Worm (Caenorhabditis elegans) whole organism, late embryonic: ENCODE measurements around the gene srbc-34.

Experiments used
- C08G9.2 ChIP-seq: sonication (generic microtip); optimal IDR thresholded peaks from 2 replicates; lab custom pipeline; 2016; ENCODE audit warnings: mild to moderate bottlenecking, missing genetic modification characterization, moderate library complexity, missing compliant biosample characterization
- F13H6.1 ChIP-seq: sonication (generic microtip); optimal IDR thresholded peaks from 2 replicates; lab custom pipeline; 2016; ENCODE audit warnings: missing genetic modification characterization, missing compliant biosample characterization
- Y22D7AL.16 ChIP-seq: sonication (generic microtip); optimal IDR thresholded peaks from 2 replicates; lab custom pipeline; 2016; ENCODE audit warnings: missing genetic modification characterization, missing compliant biosample characterization
- ahr-1 ChIP-seq: sonication (generic microtip); optimal IDR thresholded peaks from 2 replicates; lab custom pipeline; 2016; ENCODE audit warnings: missing genetic modification characterization, missing compliant biosample characterization
- ceh-18 ChIP-seq: sonication (generic microtip); optimal IDR thresholded peaks from 2 replicates; lab custom pipeline; 2016; ENCODE audit warnings: missing genetic modification characterization, missing compliant biosample characterization
- ceh-19 ChIP-seq: fragments of 200-800 bp; sonication (Bioruptor generic); optimal IDR thresholded peaks from 2 replicates; lab custom pipeline; 2018; ENCODE audit warnings: mild to moderate bottlenecking, missing genetic modification characterization, missing compliant biosample characterization
- ceh-34 ChIP-seq: sonication (generic microtip); optimal IDR thresholded peaks from 2 replicates; lab custom pipeline; 2016; ENCODE audit warnings: mild to moderate bottlenecking, missing genetic modification characterization, missing compliant biosample characterization
- ceh-45 ChIP-seq: fragments of 200-800 bp; sonication (Bioruptor generic); IDR thresholded peaks from 2 replicates; pipeline ENCODE4 v1.3.6; 2022; ENCODE audit warnings: missing genetic modification reagents, missing genetic modification characterization, missing compliant biosample characterization
- ceh-48 ChIP-seq: sonication (generic microtip); optimal IDR thresholded peaks from 2 replicates; lab custom pipeline; 2016; ENCODE audit warnings: missing genetic modification characterization, inconsistent platforms, missing compliant biosample characterization
- ceh-9 ChIP-seq: sonication (generic microtip); optimal IDR thresholded peaks from 2 replicates; lab custom pipeline; 2016; ENCODE audit warnings: mild to moderate bottlenecking, missing genetic modification characterization, inconsistent platforms, missing compliant biosample characterization
- dve-1 ChIP-seq: sonication (generic microtip); optimal IDR thresholded peaks from 2 replicates; lab custom pipeline; 2017; ENCODE audit warnings: antibody characterized with exemption, mild to moderate bottlenecking, missing genetic modification characterization, missing compliant biosample characterization
- elt-2 ChIP-seq: sonication (generic microtip); optimal IDR thresholded peaks from 2 replicates; lab custom pipeline; 2016; ENCODE audit warnings: missing genetic modification reagents, missing genetic modification characterization, missing compliant biosample characterization
- eyg-1 ChIP-seq: sonication (generic microtip); optimal IDR thresholded peaks from 2 replicates; lab custom pipeline; 2016; ENCODE audit warnings: missing genotype, missing genetic modification characterization, missing compliant biosample characterization
- fax-1 ChIP-seq: sonication (generic microtip); optimal IDR thresholded peaks from 2 replicates; lab custom pipeline; 2016; ENCODE audit warnings: missing genotype, missing genetic modification characterization, missing compliant biosample characterization
- fkh-10 ChIP-seq: fragments of 150-350 bp; optimal IDR thresholded peaks from 2 replicates; lab custom pipeline; 2014; ENCODE audit warnings: missing biosample characterization, missing genetic modification reagents, missing genetic modification characterization
- hlh-30 ChIP-seq: sonication (generic microtip); optimal IDR thresholded peaks from 2 replicates; lab custom pipeline; 2017; ENCODE audit warnings: antibody characterized with exemption, missing genetic modification characterization, missing compliant biosample characterization; ENCODE audit not compliant: insufficient read depth
- hlh-8 ChIP-seq: sonication (generic microtip); optimal IDR thresholded peaks from 2 replicates; lab custom pipeline; 2016; ENCODE audit warnings: missing genotype, missing genetic modification characterization, missing compliant biosample characterization
- lim-6 ChIP-seq: sonication (generic microtip); optimal IDR thresholded peaks from 2 replicates; lab custom pipeline; 2016; ENCODE audit warnings: missing genetic modification characterization, missing compliant biosample characterization
- lin-11 ChIP-seq: fragments of 200-800 bp; sonication (Bioruptor generic); optimal IDR thresholded peaks from 2 replicates; lab custom pipeline; 2018; ENCODE audit warnings: mild to moderate bottlenecking, missing genetic modification characterization, missing compliant biosample characterization
- madf-2 ChIP-seq: sonication (generic microtip); optimal IDR thresholded peaks from 2 replicates; lab custom pipeline; 2017; ENCODE audit warnings: missing genetic modification characterization, missing compliant biosample characterization
- mec-3 ChIP-seq: sonication (generic microtip); optimal IDR thresholded peaks from 2 replicates; lab custom pipeline; 2016; ENCODE audit warnings: borderline replicate concordance, missing genetic modification characterization, missing compliant biosample characterization
- nhr-11 ChIP-seq: fragments of 150-350 bp; optimal IDR thresholded peaks from 2 replicates; lab custom pipeline; 2014; ENCODE audit warnings: missing biosample characterization, missing genetic modification characterization
- nhr-232 ChIP-seq: sonication (generic microtip); optimal IDR thresholded peaks from 2 replicates; lab custom pipeline; 2016; ENCODE audit warnings: missing genetic modification characterization, missing compliant biosample characterization
- npax-4 ChIP-seq: sonication (generic microtip); optimal IDR thresholded peaks from 2 replicates; lab custom pipeline; 2016; ENCODE audit warnings: missing genetic modification characterization, missing compliant biosample characterization
- odd-2 ChIP-seq: sonication (generic microtip); optimal IDR thresholded peaks from 2 replicates; lab custom pipeline; 2017; ENCODE audit warnings: antibody characterized with exemption, mild to moderate bottlenecking, missing genetic modification characterization, missing compliant biosample characterization
- pat-9 ChIP-seq: fragments of 200-800 bp; sonication (Bioruptor generic); optimal IDR thresholded peaks from 2 replicates; lab custom pipeline; 2018; ENCODE audit warnings: mild to moderate bottlenecking, missing genetic modification characterization, moderate library complexity, missing compliant biosample characterization
- pax-1 ChIP-seq: fragments of 150-350 bp; optimal IDR thresholded peaks from 2 replicates; lab custom pipeline; 2014; ENCODE audit warnings: missing biosample characterization, missing genetic modification characterization
- pha-4 ChIP-seq: fragments of 150-350 bp; optimal IDR thresholded peaks from 2 replicates; lab custom pipeline; 2018; ENCODE audit warnings: missing biosample characterization, missing genetic modification reagents, missing genetic modification characterization
- ref-2 ChIP-seq: sonication (generic microtip); optimal IDR thresholded peaks from 2 replicates; lab custom pipeline; 2016; ENCODE audit warnings: missing genetic modification characterization, missing compliant biosample characterization
- syd-9 ChIP-seq: sonication (generic microtip); optimal IDR thresholded peaks from 2 replicates; lab custom pipeline; 2016; ENCODE audit warnings: mild to moderate bottlenecking, missing genetic modification characterization, moderate library complexity, missing compliant biosample characterization
- ttx-3 ChIP-seq: sonication (generic microtip); optimal IDR thresholded peaks from 2 replicates; lab custom pipeline; 2016; ENCODE audit warnings: missing genetic modification reagents, missing genetic modification characterization, missing compliant biosample characterization
- unc-3 ChIP-seq, 2 experiments: fragments of 200-800 bp in 1 of 2; sonication (Bioruptor generic) in 1 of 2; sonication (generic microtip) in 1 of 2; conservative IDR thresholded peaks in 1 of 2; optimal IDR thresholded peaks in 1 of 2; 2 replicates each; pipeline versions ENCODE4 v1.3.6 to Lab custom; 2016 to 2022; ENCODE audit warnings: missing compliant biosample characterization in 2 of 2, missing genetic modification characterization in 2 of 2, missing genetic modification reagents in 1 of 2
- unc-42 ChIP-seq: sonication (generic microtip); optimal IDR thresholded peaks from 2 replicates; lab custom pipeline; 2016; ENCODE audit warnings: missing genotype, missing genetic modification characterization, missing compliant biosample characterization
- zip-5 ChIP-seq: sonication (generic microtip); optimal IDR thresholded peaks from 2 replicates; lab custom pipeline; 2016; ENCODE audit warnings: missing genetic modification characterization, missing compliant biosample characterization

The srbc-34 gene

DNA sequence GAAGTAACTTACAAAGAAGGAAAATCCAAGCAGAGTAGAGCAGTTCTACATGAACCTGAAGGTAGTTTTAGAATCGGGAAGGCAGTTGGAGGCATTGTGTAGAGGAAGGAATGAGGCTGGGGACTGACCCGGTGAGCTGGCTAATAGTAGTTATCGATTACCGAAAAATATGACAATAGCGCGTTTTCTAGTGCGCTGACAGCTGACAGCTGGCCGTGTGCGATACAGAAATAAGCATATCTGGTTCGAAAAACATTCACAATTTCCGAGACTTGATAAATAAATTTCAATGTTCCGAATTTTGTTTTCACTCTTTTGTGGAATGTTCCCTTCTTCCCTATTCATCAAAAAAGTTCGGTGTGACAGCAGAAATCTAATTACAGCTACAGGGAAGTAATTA lies at the start of gene srbc-34, which contains the start of gene fbxb-59:
TSS of gene srbc-34 (plus strand) at position 233 of the 400 bp plus-strand sequence.
TSS of gene fbxb-59 (minus strand) at position 101 of the 400 bp plus-strand sequence.
- TF ChIP-seq npax-4 (tag; lab: Kevin White, UChicago) = no peak
- no peak for TF ChIP-seq ceh-19
- TF ChIP-seq mec-3 (tag; lab: Kevin White, UChicago) = no peak
- TF ChIP-seq zip-5 (tag; lab: Kevin White, UChicago) = no peak

ce11 chrV:20158223-20158622 lies 47.9 kb upstream of the srbc-34 start, which contains the start of gene F19B2.6:
TSS of gene F19B2.6 (plus strand) at chrV:20158523.
- no peak for TF ChIP-seq hlh-30 (tag; lab: Kevin White, UChicago)
- no peak for TF ChIP-seq ceh-18

DNA sequence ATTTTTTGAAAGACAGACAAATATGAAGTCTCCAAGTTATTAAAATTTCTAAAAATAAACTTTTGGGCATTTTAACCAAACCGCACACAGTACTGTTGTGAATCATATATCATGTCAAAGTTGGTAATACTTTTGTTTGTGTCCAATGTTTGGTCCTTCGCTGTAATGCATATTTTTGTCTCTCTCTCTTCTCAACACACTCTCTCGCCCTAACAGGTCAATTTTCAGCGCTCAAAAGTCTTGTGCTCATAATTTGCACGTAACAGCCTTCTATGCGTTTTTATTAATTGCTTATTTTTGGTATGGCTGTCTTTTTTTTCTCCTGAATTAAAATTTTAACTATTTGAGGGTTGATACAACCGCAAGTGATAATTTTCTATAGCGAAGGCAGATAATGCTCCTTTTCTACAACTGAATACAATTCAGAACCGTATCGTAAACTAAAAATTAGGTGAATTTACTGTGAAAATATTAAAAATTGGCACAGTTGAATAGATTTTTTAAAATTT lies 44.3 kb upstream of the srbc-34 start:
- TF ChIP-seq pat-9 (tag; lab: Kevin White, UChicago) (no peak), hlh-8 (tag; lab: Kevin White, UChicago) (no peak), Y22D7AL.16 (no peak), ceh-18 (no peak), ref-2 (no peak), madf-2 (no peak), pax-1 (tag; lab: Kevin White, UChicago) (no peak), lim-6 (tag; lab: Kevin White, UChicago) (no peak), syd-9 (no peak), unc-42 (no peak), ceh-9 (tag; lab: Kevin White, UChicago) (no peak)
- TF ChIP-seq, all 69 proteins: peak for 0

ce11 chrV:20162290-20163104 lies 43.6 kb upstream of the srbc-34 start:
- TF ChIP-seq fax-1 (tag; lab: Kevin White, UChicago) = no peak
- TF ChIP-seq ttx-3 (tag; lab: Kevin White, UChicago) = no peak

- TF ChIP-seq C08G9.2 (no peak), nhr-11 (no peak), Y22D7AL.16 (no peak), ahr-1 (tag; lab: Kevin White, UChicago) (no peak), dve-1 (no peak), pha-4 (no peak), odd-2 (tag; lab: Kevin White, UChicago) (no peak), ceh-34 (tag; lab: Kevin White, UChicago) (no peak), fkh-10 (no peak), pax-1 (tag; lab: Kevin White, UChicago) (no peak), hlh-8 (tag; lab: Kevin White, UChicago) (no peak), ceh-48 (no peak), nhr-232 (no peak), unc-3 (GFP tag; conservative IDR thresholded peaks at IDR 0.05; lab: Robert Waterston, UW) (no peak), unc-3 (tag; optimal IDR thresholded peaks at IDR 0.05; lab: Kevin White, UChicago) (no peak)
Measured at ce11 chrV:20163105-20163449, 43.0 kb upstream of the srbc-34 start.

DNA sequence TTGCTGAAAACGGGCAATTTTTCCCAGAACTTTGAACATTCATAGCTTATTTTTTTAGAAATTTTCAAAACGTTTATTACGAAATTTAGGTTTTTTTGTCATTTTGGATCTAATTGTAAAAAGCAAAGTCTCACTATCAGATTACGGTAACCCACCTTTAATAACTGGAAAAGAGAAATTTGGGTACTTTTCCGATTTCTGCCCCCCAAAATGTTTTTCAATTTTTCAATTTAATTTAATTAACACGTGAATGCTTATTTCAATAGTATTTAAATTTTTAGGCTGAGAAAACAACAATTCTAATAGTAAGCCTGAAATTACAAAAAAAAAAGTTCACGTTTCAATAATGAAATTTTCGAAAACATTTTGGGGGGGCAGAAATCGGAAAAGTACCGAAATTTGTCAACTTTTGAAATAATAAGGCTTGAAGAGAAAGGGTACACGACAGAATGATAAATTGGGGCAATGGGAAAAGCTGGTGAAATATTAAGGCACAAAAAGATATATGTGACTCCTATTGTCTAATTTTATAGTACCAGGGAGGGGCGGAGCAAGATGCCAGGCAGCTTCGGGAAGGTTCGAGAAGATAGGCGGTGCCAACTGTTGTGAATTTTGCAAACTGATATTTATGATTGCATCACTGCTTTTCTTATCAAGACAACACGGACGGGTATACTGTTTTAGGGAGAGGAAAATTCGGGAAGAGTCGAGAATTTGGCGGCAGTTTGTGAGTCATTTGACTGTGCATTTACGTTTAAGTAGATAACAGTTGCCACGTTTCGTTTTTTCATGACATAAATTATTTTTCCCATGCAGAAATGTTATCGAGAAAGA lies 41.8 kb upstream of the srbc-34 start, which contains the start of gene F19B2.5:
TSS of gene F19B2.5 (minus strand) at position 107 of the 834 bp plus-strand sequence.
- TF ChIP-seq ceh-45 (GFP tag; lab: Robert Waterston, UW) (no peak), ceh-9 (tag; lab: Kevin White, UChicago) (no peak), eyg-1 (no peak), lin-11 (tag; lab: Kevin White, UChicago) (no peak), elt-2 (tag; lab: Kevin White, UChicago) (peak; percentile 69), F13H6.1 (tag; lab: Kevin White, UChicago) (no peak)
- TF ChIP-seq, all 69 proteins: peak for 1
